Worm (Caenorhabditis elegans): ENCODE measurements around the gene C18A11.4.
A peak's percentile ranks its signal among the peaks of the same experiment; 100 is the strongest.

C18A11.4 gene

DNA sequence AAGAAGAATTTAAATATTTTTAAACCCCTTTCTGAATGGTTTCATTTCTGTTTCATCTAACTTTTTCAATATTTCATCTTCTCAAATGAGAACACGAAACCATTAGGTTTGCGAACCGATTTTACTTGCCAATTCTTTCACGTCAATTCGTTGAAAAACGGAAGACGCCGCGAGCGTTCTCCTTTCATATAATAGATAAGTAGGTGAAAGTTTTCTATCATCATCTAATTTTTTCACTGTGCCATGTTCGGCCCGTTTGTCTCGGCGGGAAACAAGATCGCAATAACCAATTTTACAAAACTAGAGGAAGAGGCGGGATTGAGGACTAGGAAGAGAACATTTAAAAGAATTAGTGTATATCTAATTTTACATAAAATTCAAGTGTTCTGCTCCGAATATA lies at the start of gene C18A11.4:
TSS of gene C18A11.4 (plus strand) at position 367 of the 400 bp plus-strand sequence.
- TF ChIP-seq blmp-1 (tag; optimal IDR thresholded peaks at IDR 0.05) (peak; percentile 85), Y116A8C.19 (tag; optimal IDR thresholded peaks at IDR 0.05; ENCODE audit: borderline replicate concordance) (no peak)

DNA sequence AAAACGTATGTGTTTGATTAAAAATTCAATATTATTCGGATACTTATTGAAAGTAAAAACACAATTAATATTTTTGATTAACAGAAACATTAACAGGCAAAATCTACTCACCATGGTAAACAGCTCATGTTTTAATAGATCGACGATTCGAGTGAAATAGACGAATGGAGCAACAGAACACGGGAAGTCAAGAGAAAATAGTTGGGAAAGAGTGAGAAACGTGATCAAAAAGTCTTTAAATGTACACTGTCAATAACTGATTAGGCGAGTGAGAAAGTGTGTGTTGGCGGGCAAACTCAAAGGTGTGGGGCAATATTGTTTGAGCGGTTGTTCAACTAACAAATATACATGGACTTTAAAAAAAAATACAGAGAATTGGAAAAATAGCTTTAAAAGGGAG lies 47.4 kb upstream of the C18A11.4 start, which contains the start of gene sdpn-1:
TSS of gene sdpn-1 (minus strand) at position 262 of the 400 bp plus-strand sequence.
- TF ChIP-seq efl-1 (optimal IDR thresholded peaks at IDR 0.05) (no peak), efl-1 (GFP tag; optimal IDR thresholded peaks at IDR 0.05 in 1 of 2) (no peak), efl-3 (GFP tag; optimal IDR thresholded peaks at IDR 0.05) (no peak), tbx-2 (tag; optimal IDR thresholded peaks at IDR 0.05) (no peak), nhr-90 (tag; optimal IDR thresholded peaks at IDR 0.05; ENCODE audit: poor library complexity) (no peak), ztf-4 (tag; optimal IDR thresholded peaks at IDR 0.05) (no peak), egl-13 (tag; optimal IDR thresholded peaks at IDR 0.05) (no peak), C34B4.2 (tag; optimal IDR thresholded peaks at IDR 0.05) (no peak), mep-1 (tag; optimal IDR thresholded peaks at IDR 0.05) (no peak), mab-9 (GFP tag; IDR thresholded peaks at IDR 0.05) (no peak), sox-4 (tag; optimal IDR thresholded peaks at IDR 0.05) (no peak), fkh-8 (tag; optimal IDR thresholded peaks at IDR 0.05) (no peak)

DNA sequence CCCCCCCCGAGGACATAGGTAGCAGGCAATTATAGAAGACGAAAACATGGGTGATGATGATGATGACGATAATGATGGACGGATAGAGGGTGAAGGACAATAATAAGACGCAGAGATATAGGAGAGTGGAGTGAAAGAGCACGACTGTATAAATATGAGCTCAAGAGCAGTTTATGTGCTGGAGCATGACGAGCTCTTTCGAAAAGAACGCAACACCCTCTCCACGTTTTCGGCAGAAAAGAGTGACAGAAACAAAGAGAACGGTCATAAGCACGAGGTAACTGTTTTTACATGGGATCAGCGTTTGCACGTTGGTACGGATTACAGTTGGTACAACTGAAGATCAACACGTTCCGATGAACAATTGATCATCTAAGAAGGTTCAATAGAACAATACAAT lies 46.4 kb upstream of the C18A11.4 start:
- no peak for TF ChIP-seq lin-15B (tag; optimal IDR thresholded peaks at IDR 0.05)
- no peak for TF ChIP-seq mep-1 (tag; optimal IDR thresholded peaks at IDR 0.05)
- TF ChIP-seq unc-86 (tag; optimal IDR thresholded peaks at IDR 0.05): no peak
- TF ChIP-seq nhr-84 (tag; optimal IDR thresholded peaks at IDR 0.05): no peak
- no peak for TF ChIP-seq nhr-90 (tag; optimal IDR thresholded peaks at IDR 0.05; ENCODE audit: poor library complexity)
- no peak for TF ChIP-seq unc-30 (tag; optimal IDR thresholded peaks at IDR 0.05)
- no peak for TF ChIP-seq ama-1 (optimal IDR thresholded peaks at IDR 0.05)
- no peak for TF ChIP-seq ceh-88 (GFP tag; IDR thresholded peaks at IDR 0.05)
- TF ChIP-seq nhr-28 (tag; optimal IDR thresholded peaks at IDR 0.05): no peak
- no peak for TF ChIP-seq jun-1 (tag; optimal IDR thresholded peaks at IDR 0.05)
- TF ChIP-seq vab-15 (tag; optimal IDR thresholded peaks at IDR 0.05): no peak
- TF ChIP-seq C04F5.9 (tag; optimal IDR thresholded peaks at IDR 0.05): no peak
- TF ChIP-seq ceh-8 (GFP tag; optimal IDR thresholded peaks at IDR 0.05): no peak
- TF ChIP-seq unc-98 (GFP tag; IDR thresholded peaks at IDR 0.05): no peak
- TF ChIP-seq nhr-20 (tag; optimal IDR thresholded peaks at IDR 0.05): no peak
- TF ChIP-seq nhr-77 (tag; optimal IDR thresholded peaks at IDR 0.05): no peak
- no peak for TF ChIP-seq lin-13 (GFP tag; optimal IDR thresholded peaks at IDR 0.05)
- TF ChIP-seq nhr-11 (tag; optimal IDR thresholded peaks at IDR 0.05): no peak
- no peak for TF ChIP-seq fkh-10 (GFP tag; optimal IDR thresholded peaks at IDR 0.05)
- no peak for TF ChIP-seq fkh-8 (tag; optimal IDR thresholded peaks at IDR 0.05)

DNA sequence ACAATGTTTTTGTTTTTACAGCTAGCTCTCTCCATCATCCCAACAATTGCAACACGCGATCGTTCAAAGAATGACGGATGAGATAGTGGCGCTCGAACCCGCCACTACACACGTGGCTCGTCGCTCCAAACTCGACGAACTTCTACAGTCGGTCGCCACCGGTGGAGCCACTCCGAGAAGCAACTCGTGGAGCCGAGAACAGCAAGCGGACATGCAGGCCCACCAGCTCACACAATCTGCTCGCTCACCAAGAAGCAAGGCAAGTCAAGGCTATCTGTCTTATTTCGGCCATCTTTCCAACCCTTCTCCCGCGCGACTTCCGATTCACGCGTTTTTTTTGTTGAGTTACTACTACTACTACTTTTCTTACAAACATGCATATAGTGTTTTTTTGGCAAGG lies 41.7 kb upstream of the C18A11.4 start, which contains the start of the genes F45E1.1 and F45E1.2:
TSS of gene F45E1.1 (plus strand) at position 20 of the 400 bp plus-strand sequence.
TSS of gene F45E1.2 (plus strand) at position 71 of the 400 bp plus-strand sequence.
- TF ChIP-seq unc-30 (tag; optimal IDR thresholded peaks at IDR 0.05): no peak

DNA sequence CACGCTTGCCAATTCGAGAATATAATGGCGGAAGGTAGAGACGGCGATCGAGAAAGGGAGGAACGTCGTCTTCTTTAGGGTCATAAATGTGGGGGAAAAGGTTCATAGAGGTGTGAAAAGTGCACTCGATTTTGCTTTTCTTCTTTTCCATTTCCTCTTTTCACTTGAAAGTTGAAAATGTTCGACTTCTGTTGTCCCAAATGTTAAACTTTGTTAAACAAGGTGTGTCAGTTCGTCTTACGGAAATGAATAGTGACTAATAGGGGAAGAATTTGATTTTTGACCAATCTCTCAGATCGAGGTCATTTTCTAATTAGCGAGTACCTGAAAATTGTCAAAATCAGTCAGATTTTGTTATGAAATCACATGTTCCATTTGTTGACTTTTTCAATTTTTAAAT lies 40.5 kb upstream of the C18A11.4 start:
- TF ChIP-seq aly-2 (tag; optimal IDR thresholded peaks at IDR 0.05) (no peak), blmp-1 (tag; optimal IDR thresholded peaks at IDR 0.05) (peak; percentile 6), aha-1 (tag; optimal IDR thresholded peaks at IDR 0.05) (no peak), mab-9 (GFP tag; IDR thresholded peaks at IDR 0.05) (no peak)

DNA sequence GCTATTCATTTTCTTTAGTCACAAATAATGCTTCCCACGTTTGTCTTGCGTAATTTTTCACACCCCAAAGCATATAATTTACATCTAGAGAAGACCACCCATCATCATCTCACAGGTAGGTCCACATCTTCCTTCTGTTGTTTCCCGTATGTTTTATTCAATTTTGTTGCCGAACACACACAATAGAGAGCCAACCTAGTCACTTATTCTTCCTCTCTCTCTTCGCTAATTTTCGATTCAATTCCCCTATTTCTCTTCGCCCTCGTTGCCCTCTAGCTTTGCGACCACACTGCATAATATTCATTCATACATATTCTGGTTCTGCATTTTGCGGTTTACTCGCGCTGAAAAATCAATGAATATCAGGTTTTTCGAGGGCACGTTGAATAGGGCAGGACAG lies 39.4 kb upstream of the C18A11.4 start:
- TF ChIP-seq unc-98 (GFP tag; IDR thresholded peaks at IDR 0.05): no peak

DNA sequence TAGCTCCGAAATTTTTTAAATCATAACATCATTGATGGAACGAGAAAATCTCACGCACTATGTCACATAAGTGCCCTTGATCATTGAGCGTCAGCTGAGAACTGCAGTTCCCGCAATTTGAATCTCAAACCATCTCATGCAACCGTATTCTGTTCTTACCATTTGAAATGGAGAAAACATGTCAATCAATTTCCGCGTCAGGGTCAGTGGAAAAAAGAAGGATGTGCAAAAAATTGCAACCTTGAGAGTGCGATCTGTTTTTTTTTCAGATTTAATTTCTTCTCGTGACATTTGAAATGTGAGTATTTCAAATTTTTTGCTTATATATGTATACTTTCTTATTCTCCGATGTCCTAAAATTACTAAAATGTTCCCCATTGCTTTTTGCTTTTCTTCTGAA lies 34.7 kb upstream of the C18A11.4 start:
- TF ChIP-seq ceh-90 (tag; optimal IDR thresholded peaks at IDR 0.05) (no peak), aly-2 (tag; optimal IDR thresholded peaks at IDR 0.05) (no peak), nhr-76 (tag; optimal IDR thresholded peaks at IDR 0.05) (no peak), aha-1 (tag; optimal IDR thresholded peaks at IDR 0.05) (no peak), sox-4 (tag; optimal IDR thresholded peaks at IDR 0.05) (no peak), nhr-85 (tag) (peak; percentile 84), nhr-71 (tag; optimal IDR thresholded peaks at IDR 0.05) (peak; percentile 16), nhr-237 (tag; optimal IDR thresholded peaks at IDR 0.05) (no peak), pax-3 (tag; optimal IDR thresholded peaks at IDR 0.05) (no peak), skn-1 (tag; optimal IDR thresholded peaks at IDR 0.05) (no peak), nhr-28 (tag; optimal IDR thresholded peaks at IDR 0.05) (no peak), nhr-20 (tag; optimal IDR thresholded peaks at IDR 0.05) (peak; percentile 22), zag-1 (tag; optimal IDR thresholded peaks at IDR 0.05) (no peak), fkh-4 (tag; optimal IDR thresholded peaks at IDR 0.05; ENCODE audit: borderline replicate concordance) (no peak), nhr-47 (tag; optimal IDR thresholded peaks at IDR 0.05) (no peak), ets-5 (GFP tag; IDR thresholded peaks at IDR 0.05) (no peak)

Measured in whole organism, L1 larva.